Fruit fly (Drosophila melanogaster) whole organism, embryonic: ENCODE measurements around the gene CG34332.

ENCODE experiments used
- Asciz ChIP-seq: fragments of 200-800 bp; sonication (Bioruptor generic); optimal IDR thresholded peaks from 2 replicates; lab custom pipeline; 2017; ENCODE audit warnings: missing biosample characterization, mild to moderate bottlenecking, missing genetic modification characterization, missing genetic modification reagents
- Awh ChIP-seq: fragments of 200-800 bp; sonication (Bioruptor generic); IDR thresholded peaks from 2 replicates; pipeline ENCODE4, ENCODE4 v1.3.6; 2022; ENCODE audit warnings: missing biosample characterization, missing genetic modification characterization
- Bdp1 ChIP-seq: fragments of 200-800 bp; sonication (Bioruptor generic); optimal IDR thresholded peaks from 3 replicates; lab custom pipeline; 2016; ENCODE audit warnings: missing biosample characterization, missing genetic modification characterization
- CG10147 ChIP-seq: fragments of 200-800 bp; sonication (Bioruptor generic); optimal IDR thresholded peaks from 2 replicates; lab custom pipeline; 2019; ENCODE audit warnings: missing biosample characterization, mild to moderate bottlenecking, missing genetic modification characterization, moderate library complexity
- CG10959 ChIP-seq: fragments of 200-800 bp; sonication (Bioruptor generic); IDR thresholded peaks from 2 replicates; pipeline ENCODE4 v1.3.6; 2022; ENCODE audit warnings: missing biosample characterization, missing genetic modification characterization
- CG10979 ChIP-seq: fragments of 200-800 bp; sonication (Bioruptor generic); optimal IDR thresholded peaks from 2 replicates; lab custom pipeline; 2018; ENCODE audit warnings: missing biosample characterization, mild to moderate bottlenecking, missing genetic modification characterization, moderate library complexity
- CG11093 ChIP-seq: fragments of 200-800 bp; sonication (Bioruptor generic); IDR thresholded peaks from 3 replicates; pipeline ENCODE4 v1.3.6; 2022; ENCODE audit warnings: missing biosample characterization, missing genetic modification characterization
- CG11723 ChIP-seq: fragments of 200-800 bp; sonication (Bioruptor generic); optimal IDR thresholded peaks from 2 replicates; lab custom pipeline; 2017; ENCODE audit warnings: missing biosample characterization, mild to moderate bottlenecking, missing genetic modification characterization
- CG12155 ChIP-seq: fragments of 200-800 bp; sonication (Bioruptor generic); optimal IDR thresholded peaks from 3 replicates; lab custom pipeline; 2016; ENCODE audit warnings: missing biosample characterization, missing genetic modification characterization
- CG14050 ChIP-seq: fragments of 200-800 bp; sonication (Bioruptor generic); IDR thresholded peaks from 3 replicates; pipeline ENCODE4 v1.3.6; 2022; ENCODE audit warnings: missing biosample characterization, missing genetic modification characterization
- CG14441 ChIP-seq: fragments of 200-800 bp; sonication (Bioruptor generic); IDR thresholded peaks from 2 replicates; pipeline ENCODE4 v1.3.6; 2022; ENCODE audit warnings: missing biosample characterization, missing genetic modification characterization
- CG1602 ChIP-seq: fragments of 200-800 bp; sonication (Bioruptor generic); optimal IDR thresholded peaks from 3 replicates; lab custom pipeline; 2016; ENCODE audit warnings: missing biosample characterization, missing genetic modification characterization
- CG1603 ChIP-seq: fragments of 200-800 bp; sonication (Bioruptor generic); optimal IDR thresholded peaks from 2 replicates; lab custom pipeline; 2019; ENCODE audit warnings: missing biosample characterization, mild to moderate bottlenecking, missing genetic modification characterization, moderate library complexity
- CG16863 ChIP-seq: fragments of 200-800 bp; sonication (Bioruptor generic); optimal IDR thresholded peaks from 3 replicates; lab custom pipeline; 2016; ENCODE audit warnings: missing biosample characterization, missing genetic modification characterization
- CG17912 ChIP-seq: fragments of 200-800 bp; sonication (Bioruptor generic); optimal IDR thresholded peaks from 2 replicates; lab custom pipeline; 2018; ENCODE audit warnings: missing biosample characterization, mild to moderate bottlenecking, missing genetic modification characterization
- CG32772 ChIP-seq: fragments of 200-800 bp; sonication (Bioruptor generic); IDR thresholded peaks from 2 replicates; pipeline ENCODE4 v1.3.6; 2022; ENCODE audit warnings: missing biosample characterization, missing genetic modification characterization
- CG34376 ChIP-seq: fragments of 200-800 bp; sonication (Bioruptor generic); optimal IDR thresholded peaks from 2 replicates; lab custom pipeline; 2018; ENCODE audit warnings: missing biosample characterization, mild to moderate bottlenecking, missing genetic modification characterization
- CG3726 ChIP-seq: fragments of 200-800 bp; sonication (Bioruptor generic); IDR thresholded peaks from 3 replicates; pipeline ENCODE4, ENCODE4 v1.3.6; 2022; ENCODE audit warnings: missing biosample characterization, missing genetic modification characterization
- CG4360 ChIP-seq: fragments of 200-800 bp; sonication (Bioruptor generic); IDR thresholded peaks from 2 replicates; pipeline ENCODE4 v1.3.6; 2022; ENCODE audit warnings: missing biosample characterization, missing genetic modification characterization
- CG5953 ChIP-seq: fragments of 200-800 bp; sonication (Bioruptor generic); IDR thresholded peaks from 2 replicates; pipeline ENCODE4 v1.3.6; 2022; ENCODE audit warnings: missing biosample characterization, missing genetic modification characterization
- CG6654 ChIP-seq: fragments of 200-800 bp; sonication (Bioruptor generic); optimal IDR thresholded peaks from 2 replicates; lab custom pipeline; 2017; ENCODE audit warnings: missing biosample characterization, mild to moderate bottlenecking, missing genetic modification characterization
- CG7786 ChIP-seq: fragments of 200-800 bp; sonication (Bioruptor generic); optimal IDR thresholded peaks from 2 replicates; lab custom pipeline; 2016; ENCODE audit warnings: missing biosample characterization, missing genetic modification characterization
- CG7928 ChIP-seq: fragments of 200-800 bp; sonication (Bioruptor generic); optimal IDR thresholded peaks from 2 replicates; lab custom pipeline; 2017; ENCODE audit warnings: missing biosample characterization, mild to moderate bottlenecking, missing genetic modification characterization
- CG8388 ChIP-seq: fragments of 200-800 bp; sonication (Bioruptor generic); optimal IDR thresholded peaks from 2 replicates; lab custom pipeline; 2019; ENCODE audit warnings: missing biosample characterization, mild to moderate bottlenecking, missing genetic modification characterization, moderate library complexity
- CoRest ChIP-seq: fragments of 200-800 bp; sonication (Bioruptor generic); optimal IDR thresholded peaks from 3 replicates; lab custom pipeline; 2018; ENCODE audit warnings: missing biosample characterization, mild to moderate bottlenecking, missing genetic modification characterization, moderate library complexity
- Dip2 ChIP-seq: fragments of 200-800 bp; sonication (Bioruptor generic); IDR thresholded peaks from 2 replicates; pipeline ENCODE4 v1.3.6; 2022; ENCODE audit warnings: missing biosample characterization, missing genetic modification characterization
- Elba2 ChIP-seq: fragments of 200-800 bp; sonication (Bioruptor generic); optimal IDR thresholded peaks from 3 replicates; lab custom pipeline; 2016; ENCODE audit warnings: missing biosample characterization, missing genetic modification characterization
- Fer1 ChIP-seq: fragments of 200-800 bp; sonication (Bioruptor generic); optimal IDR thresholded peaks from 2 replicates; lab custom pipeline; 2017; ENCODE audit warnings: missing biosample characterization, mild to moderate bottlenecking, missing genetic modification characterization
- Fer2 ChIP-seq: fragments of 200-800 bp; sonication (Bioruptor generic); optimal IDR thresholded peaks from 2 replicates; lab custom pipeline; 2018; ENCODE audit warnings: missing biosample characterization, mild to moderate bottlenecking, missing genetic modification characterization, moderate library complexity
- HHEX ChIP-seq: fragments of 200-800 bp; sonication (Bioruptor generic); optimal IDR thresholded peaks from 3 replicates; lab custom pipeline; 2017; ENCODE audit warnings: missing biosample characterization, mild to moderate bottlenecking, missing genetic modification characterization, missing genetic modification reagents
- Hey ChIP-seq: fragments of 200-800 bp; sonication (Bioruptor generic); optimal IDR thresholded peaks from 3 replicates; lab custom pipeline; 2018; ENCODE audit warnings: missing biosample characterization, mild to moderate bottlenecking, missing genetic modification characterization
- Max ChIP-seq: fragments of 200-800 bp; sonication (Bioruptor generic); optimal IDR thresholded peaks from 2 replicates; lab custom pipeline; 2016; ENCODE audit warnings: missing biosample characterization, mild to moderate bottlenecking, missing genetic modification characterization
- Myb ChIP-seq: fragments of 200-800 bp; sonication (Bioruptor generic); optimal IDR thresholded peaks from 2 replicates; lab custom pipeline; 2016; ENCODE audit warnings: missing biosample characterization, missing genetic modification characterization
- Ptx1 ChIP-seq: fragments of 200-800 bp; sonication (Bioruptor generic); IDR thresholded peaks from 2 replicates; pipeline ENCODE4 v1.3.6; 2022; ENCODE audit warnings: missing biosample characterization, missing genetic modification characterization
- Stat92E ChIP-seq, 3 experiments: fragments of >200 bp in 2 of 3; fragments of 200-800 bp in 1 of 3; sonication (Bioruptor generic) in 1 of 3; optimal IDR thresholded peaks; 2 replicates each; lab custom pipeline; 2017 to 2019; ENCODE audit warnings: missing biosample characterization in 3 of 3, missing genetic modification characterization in 3 of 3, mild to moderate bottlenecking in 1 of 3, moderate library complexity in 1 of 3
- ac ChIP-seq: fragments of 200-800 bp; sonication (Bioruptor generic); optimal IDR thresholded peaks from 3 replicates; lab custom pipeline; 2017; ENCODE audit warnings: missing biosample characterization, mild to moderate bottlenecking, missing genetic modification characterization
- cas ChIP-seq: fragments of 200-800 bp; sonication (Bioruptor generic); IDR thresholded peaks from 2 replicates; pipeline ENCODE4 v1.3.6; 2022; ENCODE audit warnings: missing biosample characterization, missing genetic modification characterization
- danr ChIP-seq: fragments of 200-800 bp; sonication (Bioruptor generic); IDR thresholded peaks from 2 replicates; pipeline ENCODE4 v1.3.6; 2022; ENCODE audit warnings: missing biosample characterization, missing genetic modification characterization
- ems ChIP-seq: fragments of 200-800 bp; sonication (Bioruptor generic); optimal IDR thresholded peaks from 3 replicates; lab custom pipeline; 2016; ENCODE audit warnings: missing biosample characterization, missing genetic modification characterization
- fd102C ChIP-seq: fragments of 200-800 bp; sonication (Bioruptor generic); optimal IDR thresholded peaks from 2 replicates; lab custom pipeline; 2018; ENCODE audit warnings: missing biosample characterization, mild to moderate bottlenecking, missing genetic modification characterization, moderate library complexity
- fd64A ChIP-seq: fragments of 200-800 bp; sonication (Bioruptor generic); optimal IDR thresholded peaks from 3 replicates; lab custom pipeline; 2018; ENCODE audit warnings: missing biosample characterization, mild to moderate bottlenecking, missing genetic modification characterization
- grn ChIP-seq: fragments of 200-800 bp; sonication (Bioruptor generic); optimal IDR thresholded peaks from 3 replicates; lab custom pipeline; 2017; ENCODE audit warnings: missing biosample characterization, missing genetic modification characterization
- otp ChIP-seq: fragments of 200-800 bp; sonication (Bioruptor generic); IDR thresholded peaks from 3 replicates; pipeline ENCODE4, ENCODE4 v1.3.6; 2022; ENCODE audit warnings: missing biosample characterization, missing genetic modification characterization
- pzg ChIP-seq: fragments of 200-800 bp; sonication (Bioruptor generic); optimal IDR thresholded peaks from 3 replicates; lab custom pipeline; 2018; ENCODE audit warnings: missing biosample characterization, mild to moderate bottlenecking, missing genetic modification characterization, moderate library complexity
- sd ChIP-seq: fragments of 200-800 bp; sonication (Bioruptor generic); optimal IDR thresholded peaks from 3 replicates; lab custom pipeline; 2018; ENCODE audit warnings: missing biosample characterization, mild to moderate bottlenecking, missing genetic modification characterization, moderate library complexity
- so ChIP-seq: fragments of 200-800 bp; sonication (Bioruptor generic); IDR thresholded peaks from 3 replicates; pipeline ENCODE4 v1.3.6; 2022; ENCODE audit warnings: missing biosample characterization, missing genetic modification characterization
- stwl ChIP-seq: fragments of 200-800 bp; sonication (Bioruptor generic); optimal IDR thresholded peaks from 3 replicates; lab custom pipeline; 2018; ENCODE audit warnings: missing biosample characterization, mild to moderate bottlenecking, missing genetic modification characterization, moderate library complexity
- sug ChIP-seq: fragments of 200-800 bp; optimal IDR thresholded peaks from 2 replicates; lab custom pipeline; 2019; ENCODE audit warnings: missing biosample characterization, mild to moderate bottlenecking, missing genetic modification characterization, moderate library complexity
- tin ChIP-seq: fragments of 200-800 bp; sonication (Bioruptor generic); optimal IDR thresholded peaks from 3 replicates; lab custom pipeline; 2016; ENCODE audit warnings: missing biosample characterization, missing genetic modification characterization
- unc-4 ChIP-seq: fragments of 200-800 bp; sonication (Bioruptor generic); IDR thresholded peaks from 2 replicates; pipeline ENCODE4 v1.3.6; 2022; ENCODE audit warnings: missing biosample characterization, missing genetic modification characterization; ENCODE audit not compliant: partially characterized antibody

Gene CG34332

DNA sequence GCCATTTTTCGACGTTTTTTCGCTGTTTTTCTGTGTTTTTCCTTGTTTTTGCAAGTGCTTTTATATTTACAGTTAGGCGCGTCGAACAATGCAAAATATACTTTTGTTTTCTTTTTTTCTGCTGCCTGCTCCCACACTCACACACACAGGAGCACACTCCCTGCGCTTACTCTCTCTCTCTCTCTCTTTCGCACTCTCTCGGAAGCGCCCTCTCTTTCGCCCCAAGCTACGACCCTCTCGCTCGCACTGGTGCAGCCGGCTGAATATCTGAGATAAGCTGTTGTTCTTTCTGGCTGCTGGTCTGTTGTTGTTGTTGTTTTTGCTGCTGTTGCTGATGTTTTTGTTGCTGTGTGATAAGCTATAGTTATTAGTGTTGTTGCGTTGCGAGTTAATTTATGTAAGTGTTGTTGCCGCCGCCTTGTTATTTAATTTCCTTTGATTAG, 18.2 kb downstream of the CG34332 start (continued):
- TF ChIP-seq CG4360 (GFP tag; lab: Robert Waterston, UW) (peak; percentile 94), Stat92E (GFP tag; optimal IDR thresholded peaks at IDR 0.05; lab: Kevin White, UChicago) (peak in 1 of 3 experiments; percentile 73), CG7786 (GFP tag; lab: Kevin White, UChicago) (no peak), sd (tag; lab: Kevin White, UChicago) (peak; percentile 7), CG17912 (GFP tag; lab: Kevin White, UChicago) (no peak), grn (peak; percentile 71), CG12155 (GFP tag; lab: Kevin White, UChicago) (no peak), pzg (no peak), CG14050 (GFP tag; lab: Robert Waterston, UW) (no peak)

DNA sequence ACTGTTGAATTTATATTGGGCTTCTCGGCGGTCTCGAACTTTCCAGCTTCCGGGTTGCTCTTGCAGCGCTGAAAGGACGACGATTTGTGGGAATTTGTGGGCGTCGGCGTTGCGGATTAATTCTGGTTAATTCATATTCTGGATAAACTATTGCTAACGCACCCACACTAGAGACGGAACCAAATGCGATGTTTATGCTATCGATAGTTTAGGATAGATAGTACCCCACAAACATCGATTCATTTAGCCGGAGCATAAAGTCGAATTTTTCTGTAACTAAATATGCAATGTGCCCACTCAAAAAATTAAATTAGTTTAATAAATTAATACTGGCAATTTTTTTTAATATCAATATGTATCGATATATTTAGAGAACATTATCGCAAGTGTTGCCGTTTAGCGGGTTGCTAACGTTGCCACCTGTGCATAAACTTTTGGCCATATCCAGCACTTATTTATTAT, 18.9 kb downstream of the CG34332 start, which contains the start of gene Rab35:
Rab35 (minus strand) TSS at position 194 of the 462 bp plus-strand sequence.
- no peak for TF ChIP-seq CG6654
- TF ChIP-seq fd64A (GFP tag; lab: Kevin White, UChicago), result no peak
- TF ChIP-seq Elba2 (GFP tag; lab: Kevin White, UChicago), result no peak
- TF ChIP-seq CG14441, result no peak
- no peak for TF ChIP-seq Fer1
- no peak for TF ChIP-seq Fer2
- TF ChIP-seq CG11723, result no peak
- TF ChIP-seq Dip2 (GFP tag; lab: Robert Waterston, UW), result no peak
- TF ChIP-seq stwl (tag; lab: Kevin White, UChicago), result peak; percentile 54
- TF ChIP-seq CG16863 (GFP tag; lab: Kevin White, UChicago), result no peak
- TF ChIP-seq danr, result no peak
- TF ChIP-seq sug (tag; lab: Kevin White, UChicago), result peak; percentile 34
- no peak for TF ChIP-seq CG11093 (GFP tag; lab: Robert Waterston, UW)
- no peak for TF ChIP-seq ac (GFP tag; lab: Kevin White, UChicago)
- TF ChIP-seq CoRest (tag; lab: Kevin White, UChicago), result peak; percentile 30
- TF ChIP-seq CG1603 (tag; lab: Kevin White, UChicago), result peak; percentile 82
- no peak for TF ChIP-seq cas (GFP tag; lab: Robert Waterston, UW)
- TF ChIP-seq Asciz (GFP tag; lab: Kevin White, UChicago), result no peak
- no peak for TF ChIP-seq CG34376 (GFP tag; lab: Kevin White, UChicago)
- TF ChIP-seq CG1602 (GFP tag; lab: Kevin White, UChicago), result no peak
- TF ChIP-seq CG10979 (tag; lab: Kevin White, UChicago), result no peak
- TF ChIP-seq sd (tag; lab: Kevin White, UChicago), result no peak
- no peak for TF ChIP-seq HHEX
- TF ChIP-seq otp, result no peak
- no peak for TF ChIP-seq CG5953 (GFP tag; lab: Robert Waterston, UW)
- TF ChIP-seq CG32772 (GFP tag; lab: Robert Waterston, UW), result no peak
- no peak for TF ChIP-seq CG8388 (GFP tag; lab: Kevin White, UChicago)
- no peak for TF ChIP-seq Hey (tag; lab: Kevin White, UChicago)
- no peak for TF ChIP-seq fd102C (GFP tag; lab: Kevin White, UChicago)
- TF ChIP-seq Max (GFP tag; lab: Kevin White, UChicago), result peak; percentile 19
- no peak for TF ChIP-seq Myb (GFP tag; lab: Kevin White, UChicago)
- TF ChIP-seq CG10959 (GFP tag; lab: Robert Waterston, UW), result no peak
- TF ChIP-seq so (GFP tag; lab: Robert Waterston, UW), result no peak
- peak; percentile 24 for TF ChIP-seq CG10147 (GFP tag; lab: Kevin White, UChicago)
- no peak; the same call in 1 of the 2 replicates for TF ChIP-seq Ptx1 (GFP tag; lab: Robert Waterston, UW)
- TF ChIP-seq Awh, result no peak
- no peak for TF ChIP-seq CG7928 (GFP tag; lab: Kevin White, UChicago)
- peak; percentile 6 for TF ChIP-seq ems
- TF ChIP-seq tin (GFP tag; lab: Kevin White, UChicago), result peak; percentile 18
- no peak for TF ChIP-seq CG3726 (GFP tag; lab: Robert Waterston, UW)
- peak; percentile 92 for TF ChIP-seq unc-4
- no peak for TF ChIP-seq Bdp1 (GFP tag; lab: Kevin White, UChicago)
